Worm (Caenorhabditis elegans) whole organism, L2 larva: ENCODE measurements around the gene nspc-19.

Experiments used
- C34F6.9 ChIP-seq: fragments of 150-350 bp; optimal IDR thresholded peaks from 2 replicates; lab custom pipeline; 2014; ENCODE audit warnings: missing biosample characterization, missing genetic modification characterization
- F13H6.1 ChIP-seq: sonication (generic microtip); optimal IDR thresholded peaks from 2 replicates; lab custom pipeline; 2016; ENCODE audit warnings: missing genetic modification characterization, missing compliant biosample characterization
- R02D3.7 ChIP-seq: fragments of 150-350 bp; optimal IDR thresholded peaks from 2 replicates; lab custom pipeline; 2014; ENCODE audit warnings: missing biosample characterization, missing genetic modification characterization
- Y55F3AM.14 ChIP-seq: fragments of 200-800 bp; sonication (Bioruptor generic); optimal IDR thresholded peaks from 2 replicates; lab custom pipeline; 2018; ENCODE audit warnings: mild to moderate bottlenecking, missing genetic modification characterization, missing compliant biosample characterization
- ZK546.5 ChIP-seq: sonication (generic microtip); optimal IDR thresholded peaks from 2 replicates; lab custom pipeline; 2017; ENCODE audit warnings: missing biosample characterization, missing genetic modification characterization
- aly-2 ChIP-seq: fragments of 150-350 bp; optimal IDR thresholded peaks from 2 replicates; lab custom pipeline; 2014; ENCODE audit warnings: missing biosample characterization, missing genetic modification characterization
- blmp-1 ChIP-seq: sonication (generic microtip); optimal IDR thresholded peaks from 2 replicates; lab custom pipeline; 2017; ENCODE audit warnings: missing genetic modification characterization, mild to moderate bottlenecking, missing compliant biosample characterization, antibody characterized with exemption, moderate library complexity; ENCODE audit not compliant: insufficient read depth
- ceh-16 ChIP-seq: fragments of 150-350 bp; optimal IDR thresholded peaks from 2 replicates; lab custom pipeline; 2014; ENCODE audit warnings: missing biosample characterization, missing genetic modification characterization
- ceh-82 ChIP-seq: fragments of 150-350 bp; optimal IDR thresholded peaks from 2 replicates; lab custom pipeline; 2014; ENCODE audit warnings: missing biosample characterization, missing genetic modification characterization
- crh-2 ChIP-seq: sonication (generic microtip); optimal IDR thresholded peaks from 2 replicates; lab custom pipeline; 2017; ENCODE audit warnings: missing biosample characterization, missing genetic modification characterization
- dmd-4 ChIP-seq: sonication (generic microtip); optimal IDR thresholded peaks from 2 replicates; lab custom pipeline; 2017; ENCODE audit warnings: missing biosample characterization, missing genetic modification characterization
- egl-27 ChIP-seq: sonication (generic microtip); optimal IDR thresholded peaks from 3 replicates; lab custom pipeline; 2017; ENCODE audit warnings: missing biosample characterization, missing genetic modification reagents, missing genetic modification characterization
- elt-1 ChIP-seq: fragments of 150-350 bp; optimal IDR thresholded peaks from 2 replicates; lab custom pipeline; 2014; ENCODE audit warnings: missing biosample characterization, missing genetic modification characterization
- elt-3 ChIP-seq: sonication (generic microtip); optimal IDR thresholded peaks from 2 replicates; lab custom pipeline; 2017; ENCODE audit warnings: missing biosample characterization, missing genetic modification characterization
- fos-1 ChIP-seq: fragments of 150-350 bp; optimal IDR thresholded peaks from 2 replicates; lab custom pipeline; 2014; ENCODE audit warnings: missing biosample characterization, missing genetic modification characterization
- lin-13 ChIP-seq: fragments of 150-350 bp; optimal IDR thresholded peaks from 2 replicates; lab custom pipeline; 2014; ENCODE audit warnings: missing biosample characterization, missing genetic modification reagents, missing genetic modification characterization
- lin-39 ChIP-seq: fragments of 150-350 bp; optimal IDR thresholded peaks from 2 replicates; lab custom pipeline; 2014; ENCODE audit warnings: missing biosample characterization, missing genetic modification reagents, missing genetic modification characterization
- lsy-2 ChIP-seq, 2 experiments: fragments of 150-350 bp in 1 of 2; sonication (generic microtip) in 1 of 2; optimal IDR thresholded peaks; 2 replicates each; lab custom pipeline; 2014 to 2017; ENCODE audit warnings: missing biosample characterization in 2 of 2, missing genetic modification characterization in 2 of 2
- mbf-1 ChIP-seq: sonication (generic microtip); optimal IDR thresholded peaks from 2 replicates; lab custom pipeline; 2017; ENCODE audit warnings: missing biosample characterization, missing genetic modification characterization
- mdl-1 ChIP-seq, 2 experiments: fragments of 150-350 bp in 1 of 2; sonication (generic microtip) in 1 of 2; optimal IDR thresholded peaks; 2 replicates each; lab custom pipeline; 2017; ENCODE audit warnings: missing biosample characterization in 2 of 2, missing genetic modification characterization in 2 of 2
- nhr-10 ChIP-seq: sonication (generic microtip); optimal IDR thresholded peaks from 2 replicates; lab custom pipeline; 2017; ENCODE audit warnings: missing biosample characterization, missing genetic modification characterization
- nhr-129 ChIP-seq: fragments of 150-350 bp; optimal IDR thresholded peaks from 2 replicates; lab custom pipeline; 2014; ENCODE audit warnings: missing biosample characterization, missing genetic modification characterization
- nhr-21 ChIP-seq: fragments of 150-350 bp; optimal IDR thresholded peaks from 2 replicates; lab custom pipeline; 2014; ENCODE audit warnings: missing biosample characterization, missing genetic modification characterization
- nhr-23 ChIP-seq: fragments of 150-350 bp; optimal IDR thresholded peaks from 2 replicates; lab custom pipeline; 2014; ENCODE audit warnings: missing biosample characterization, missing genetic modification reagents, missing genetic modification characterization
- nhr-237 ChIP-seq: fragments of 150-350 bp; optimal IDR thresholded peaks from 2 replicates; lab custom pipeline; 2014; ENCODE audit warnings: missing biosample characterization, missing genetic modification characterization
- nhr-25 ChIP-seq: fragments of 150-350 bp; sonication (generic microtip); optimal IDR thresholded peaks from 3 replicates; lab custom pipeline; 2014; ENCODE audit warnings: missing biosample characterization, missing genetic modification characterization
- nhr-6 ChIP-seq: fragments of 150-350 bp; optimal IDR thresholded peaks from 2 replicates; lab custom pipeline; 2014; ENCODE audit warnings: missing biosample characterization, missing genetic modification characterization
- nhr-77 ChIP-seq: fragments of 150-350 bp; optimal IDR thresholded peaks from 2 replicates; lab custom pipeline; 2014; ENCODE audit warnings: missing biosample characterization, missing genetic modification characterization
- peb-1 ChIP-seq: fragments of 150-350 bp; optimal IDR thresholded peaks from 2 replicates; lab custom pipeline; 2014; ENCODE audit warnings: missing biosample characterization, missing genetic modification characterization
- sem-4 ChIP-seq: fragments of 150-350 bp; optimal IDR thresholded peaks from 2 replicates; lab custom pipeline; 2014; ENCODE audit warnings: missing biosample characterization, missing genetic modification reagents, missing genetic modification characterization
- skn-1 ChIP-seq: sonication (generic microtip); optimal IDR thresholded peaks from 2 replicates; lab custom pipeline; 2017; ENCODE audit warnings: missing biosample characterization, missing genetic modification characterization
- sma-3 ChIP-seq: sonication (generic microtip); optimal IDR thresholded peaks from 2 replicates; lab custom pipeline; 2016; ENCODE audit warnings: missing genetic modification reagents, missing genetic modification characterization, missing compliant biosample characterization
- sma-9 ChIP-seq, 2 experiments: fragments of 150-350 bp in 1 of 2; sonication (generic microtip) in 1 of 2; optimal IDR thresholded peaks; 2 replicates each; lab custom pipeline; 2014 to 2016; ENCODE audit warnings: missing genetic modification characterization in 2 of 2, mild to moderate bottlenecking in 1 of 2, missing biosample characterization in 1 of 2, missing compliant biosample characterization in 1 of 2, missing genetic modification reagents in 1 of 2, moderate library complexity in 1 of 2
- snpc-4 ChIP-seq: fragments of 150-350 bp; optimal IDR thresholded peaks from 2 replicates; lab custom pipeline; 2014; ENCODE audit warnings: missing biosample characterization, missing genetic modification characterization
- unc-39 ChIP-seq: fragments of 150-350 bp; optimal IDR thresholded peaks from 2 replicates; lab custom pipeline; 2014; ENCODE audit warnings: missing biosample characterization, missing genetic modification characterization
- unc-55 ChIP-seq: fragments of 150-350 bp; sonication (generic microtip); optimal IDR thresholded peaks from 3 replicates; lab custom pipeline; 2014; ENCODE audit warnings: missing biosample characterization, missing genetic modification reagents, missing genetic modification characterization
- unc-62 ChIP-seq: fragments of 150-350 bp; optimal IDR thresholded peaks from 2 replicates; lab custom pipeline; 2014; ENCODE audit warnings: missing biosample characterization, missing genetic modification reagents, missing genetic modification characterization
- zag-1 ChIP-seq: fragments of 150-350 bp; optimal IDR thresholded peaks from 2 replicates; lab custom pipeline; 2014; ENCODE audit warnings: missing biosample characterization, missing genetic modification characterization
- ztf-1 ChIP-seq: fragments of 200-800 bp; sonication (Bioruptor generic); conservative IDR thresholded peaks from 2 replicates; pipeline ENCODE4 v1.3.6; 2022; ENCODE audit warnings: missing genetic modification characterization, missing compliant biosample characterization
- ztf-11 ChIP-seq: sonication (generic microtip); optimal IDR thresholded peaks from 2 replicates; lab custom pipeline; 2017; ENCODE audit warnings: missing biosample characterization, missing genetic modification characterization
- ztf-4 ChIP-seq: fragments of 150-350 bp; optimal IDR thresholded peaks from 2 replicates; lab custom pipeline; 2014; ENCODE audit warnings: missing biosample characterization, missing genetic modification characterization

Gene nspc-19

ce11 chrX:14557936-14558554 lies 29.5 kb downstream of the nspc-19 start, which contains the start of gene nhr-3:
nhr-3 (plus strand) TSS chrX:14558504.
- TF ChIP-seq fos-1 (tag; lab: Kevin White, UChicago) (peak; percentile 13), snpc-4 (tag; lab: Kevin White, UChicago) (no peak), nhr-129 (peak; percentile 2), blmp-1 (tag; lab: Kevin White, UChicago) (peak; percentile 79), dmd-4 (tag; lab: Kevin White, UChicago) (no peak), nhr-6 (tag; lab: Kevin White, UChicago) (peak; percentile 22), zag-1 (tag; lab: Kevin White, UChicago) (no peak), nhr-237 (tag; lab: Kevin White, UChicago) (no peak), unc-55 (GFP tag; lab: Kevin White, UChicago) (no peak), sma-3 (GFP tag; lab: Kevin White, UChicago) (peak; percentile 60), nhr-77 (tag; lab: Kevin White, UChicago) (no peak), ztf-1 (GFP tag; lab: Robert Waterston, UW) (no peak), elt-3 (no peak), sma-9 (GFP tag; optimal IDR thresholded peaks at IDR 0.05; lab: Kevin White, UChicago) (peak; percentile 47), sma-9 (tag; optimal IDR thresholded peaks at IDR 0.05; lab: Kevin White, UChicago) (no peak), ztf-4 (tag; lab: Kevin White, UChicago) (no peak), ceh-82 (tag; lab: Kevin White, UChicago) (no peak), skn-1 (tag; lab: Kevin White, UChicago) (no peak), C34F6.9 (tag; lab: Kevin White, UChicago) (no peak), ZK546.5 (no peak), nhr-21 (no peak), unc-62 (GFP tag; lab: Kevin White, UChicago) (no peak), mbf-1 (tag; lab: Kevin White, UChicago) (no peak), F13H6.1 (tag; lab: Kevin White, UChicago) (no peak), aly-2 (tag; lab: Kevin White, UChicago) (no peak), unc-39 (tag; lab: Kevin White, UChicago) (no peak), Y55F3AM.14 (GFP tag; lab: Kevin White, UChicago) (no peak), R02D3.7 (tag; lab: Kevin White, UChicago) (no peak), ceh-16 (no peak), nhr-23 (tag; lab: Kevin White, UChicago) (no peak), ztf-11 (tag; lab: Kevin White, UChicago) (no peak), nhr-25 (tag; lab: Kevin White, UChicago) (peak; percentile 37), lin-13 (GFP tag; lab: Kevin White, UChicago) (no peak), egl-27 (no peak), mdl-1 (tag; optimal IDR thresholded peaks at IDR 0.05; lab: Kevin White, UChicago) (no peak), lsy-2 (tag; optimal IDR thresholded peaks at IDR 0.05; lab: Kevin White, UChicago) (no peak), lin-39 (tag; lab: Kevin White, UChicago) (no peak), nhr-10 (tag; lab: Kevin White, UChicago) (no peak), sem-4 (no peak), peb-1 (tag; lab: Kevin White, UChicago) (no peak), crh-2 (peak; percentile 49), elt-1 (tag; lab: Kevin White, UChicago) (no peak)
- TF ChIP-seq, all 48 proteins: peak for 8

- TF ChIP-seq unc-55 (GFP tag; lab: Kevin White, UChicago), result peak; percentile 51
- TF ChIP-seq lin-13 (GFP tag; lab: Kevin White, UChicago), result no peak
These were observed 30.6 kb downstream of the nspc-19 start for ce11 chrX:14559084-14559483.
